Worm (Caenorhabditis elegans): Measurements from ENCODE around the gene srh-127.

The srh-127 gene

DNA sequence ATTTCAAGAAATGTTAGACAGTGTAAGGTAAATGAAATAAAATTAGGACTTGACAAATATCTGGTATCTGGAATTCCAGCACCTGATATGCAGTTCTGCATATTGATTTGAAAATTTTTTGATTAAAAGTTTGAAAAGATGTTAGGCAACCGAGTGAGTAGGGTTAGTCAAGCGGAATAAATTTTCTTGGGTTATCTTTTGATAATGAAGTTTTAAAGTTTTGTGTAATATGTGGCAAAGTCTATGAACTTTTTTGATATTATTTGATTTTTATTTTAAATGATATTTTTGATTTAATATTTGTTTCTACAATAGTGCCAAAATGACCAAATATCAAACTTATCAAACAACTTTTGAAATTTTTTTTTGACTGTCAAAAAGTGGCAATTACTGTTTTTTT is 23.6 kb upstream of the srh-127 start, which contains the start of gene srh-241:
Gene srh-241, minus strand, starts transcription at position 101 of the 400 bp plus-strand sequence.
- TF ChIP-seq ref-1 (GFP tag; conservative IDR thresholded peaks at IDR 0.05) (no peak), klf-2 (GFP tag; conservative IDR thresholded peaks at IDR 0.05) (no peak), cog-1 (tag; optimal IDR thresholded peaks at IDR 0.05) (no peak), ztf-29 (GFP tag; IDR thresholded peaks at IDR 0.05) (no peak), tab-1 (GFP tag; IDR thresholded peaks at IDR 0.05) (no peak), med-1 (GFP tag; optimal IDR thresholded peaks at IDR 0.05; ENCODE audit: insufficient read depth) (no peak), ztf-23 (GFP tag; IDR thresholded peaks at IDR 0.05) (no peak), flt-1 (GFP tag; IDR thresholded peaks at IDR 0.05) (no peak)

DNA sequence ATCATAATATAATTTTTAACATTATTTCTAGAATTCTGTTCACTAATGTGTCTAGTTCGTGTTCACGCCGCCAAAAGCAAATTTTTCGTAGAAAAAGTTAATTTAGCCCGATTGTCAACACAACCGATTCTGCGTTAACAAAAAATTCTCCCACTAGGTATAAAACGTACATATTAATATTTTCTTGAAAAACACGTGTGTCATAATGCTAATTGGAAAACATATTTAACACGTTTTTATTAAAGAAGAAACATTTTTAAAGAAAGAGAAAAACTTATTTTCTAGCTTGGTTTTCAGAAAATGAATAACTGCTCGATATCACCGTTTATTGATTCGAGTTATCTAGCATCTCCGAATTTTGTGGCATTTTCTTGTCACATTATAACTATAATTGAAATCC is 22.9 kb upstream of the srh-127 start, which contains the start of gene srh-243:
Gene srh-243, plus strand, starts transcription at position 301 of the 400 bp plus-strand sequence.
- TF ChIP-seq ztf-29 (GFP tag; IDR thresholded peaks at IDR 0.05) (no peak), med-1 (GFP tag; optimal IDR thresholded peaks at IDR 0.05; ENCODE audit: insufficient read depth) (no peak), ref-1 (GFP tag; conservative IDR thresholded peaks at IDR 0.05) (no peak), flt-1 (GFP tag; IDR thresholded peaks at IDR 0.05) (no peak), cog-1 (tag; optimal IDR thresholded peaks at IDR 0.05) (no peak), klf-2 (GFP tag; conservative IDR thresholded peaks at IDR 0.05) (no peak), ztf-23 (GFP tag; IDR thresholded peaks at IDR 0.05) (no peak), tab-1 (GFP tag; IDR thresholded peaks at IDR 0.05) (no peak), T22C8.4 (GFP tag; IDR thresholded peaks at IDR 0.05) (no peak)

DNA sequence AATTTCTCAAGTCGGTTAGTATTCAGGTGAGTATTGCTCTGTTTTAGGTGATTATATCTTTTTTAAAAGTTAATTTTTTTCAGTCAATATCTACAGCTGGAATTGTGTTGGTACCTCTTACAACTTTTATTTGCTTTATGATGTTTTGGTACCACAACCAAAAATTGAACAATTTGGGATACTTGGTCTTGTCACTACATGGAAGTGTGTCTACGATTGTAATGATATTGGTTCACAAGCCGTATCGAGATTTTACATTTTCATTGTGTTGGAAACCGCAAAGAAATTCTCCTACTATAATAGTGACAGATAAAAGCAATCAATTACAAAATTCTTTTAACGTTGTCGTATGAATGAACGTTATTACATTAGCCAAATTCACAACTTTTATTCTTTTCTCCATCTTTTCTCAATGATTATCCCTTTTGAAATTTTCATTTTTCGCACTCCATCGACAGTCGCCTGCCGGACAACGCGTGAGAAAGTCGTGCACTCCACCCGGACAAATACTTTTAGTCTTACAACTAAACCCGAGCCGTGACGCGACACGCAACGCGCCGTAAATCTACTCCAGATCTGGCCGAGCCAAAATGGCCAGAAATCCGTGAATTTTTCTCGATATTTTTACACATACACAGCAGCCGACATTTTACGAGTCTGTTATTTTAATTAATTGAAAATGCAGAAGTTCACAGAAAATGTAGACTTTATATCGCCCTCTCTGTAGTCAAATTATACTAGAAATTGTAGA is 21.1 kb upstream of the srh-127 start:
- TF ChIP-seq ref-1 (GFP tag; conservative IDR thresholded peaks at IDR 0.05) (no peak), ztf-29 (GFP tag; IDR thresholded peaks at IDR 0.05) (no peak), cog-1 (tag; optimal IDR thresholded peaks at IDR 0.05) (no peak), tab-1 (GFP tag; IDR thresholded peaks at IDR 0.05) (no peak), klf-2 (GFP tag; conservative IDR thresholded peaks at IDR 0.05) (no peak), flt-1 (GFP tag; IDR thresholded peaks at IDR 0.05) (no peak), T22C8.4 (GFP tag; IDR thresholded peaks at IDR 0.05) (no peak), ztf-23 (GFP tag; IDR thresholded peaks at IDR 0.05) (no peak), med-1 (GFP tag; optimal IDR thresholded peaks at IDR 0.05; ENCODE audit: insufficient read depth) (no peak)

DNA sequence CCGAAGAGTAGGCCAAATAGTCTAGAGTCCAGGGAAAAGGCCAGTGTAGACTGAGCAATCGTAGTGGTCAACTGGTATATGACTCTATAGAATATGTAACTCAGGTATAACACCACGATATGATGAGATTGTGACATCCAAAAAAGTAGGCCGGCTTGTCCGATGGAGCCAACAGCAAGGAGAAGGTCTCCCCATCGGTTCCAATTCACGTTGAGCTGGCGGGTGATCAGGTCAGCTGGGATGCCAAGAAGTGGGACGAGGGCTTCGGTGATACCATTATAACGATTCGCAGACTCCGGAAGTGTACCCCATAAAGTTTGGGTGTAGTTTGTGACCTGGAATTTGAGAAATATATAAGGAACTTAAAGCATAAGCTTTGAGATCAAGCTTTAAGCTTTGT is 20.1 kb upstream of the srh-127 start:
- no peak for TF ChIP-seq klf-2 (GFP tag; conservative IDR thresholded peaks at IDR 0.05)
- no peak for TF ChIP-seq cog-1 (tag; optimal IDR thresholded peaks at IDR 0.05)
- TF ChIP-seq med-1 (GFP tag; optimal IDR thresholded peaks at IDR 0.05; ENCODE audit: insufficient read depth) = no peak
- no peak for TF ChIP-seq flt-1 (GFP tag; IDR thresholded peaks at IDR 0.05)
- TF ChIP-seq tab-1 (GFP tag; IDR thresholded peaks at IDR 0.05) = no peak
- TF ChIP-seq ztf-29 (GFP tag; IDR thresholded peaks at IDR 0.05) = no peak
- TF ChIP-seq ref-1 (GFP tag; conservative IDR thresholded peaks at IDR 0.05) = no peak

DNA sequence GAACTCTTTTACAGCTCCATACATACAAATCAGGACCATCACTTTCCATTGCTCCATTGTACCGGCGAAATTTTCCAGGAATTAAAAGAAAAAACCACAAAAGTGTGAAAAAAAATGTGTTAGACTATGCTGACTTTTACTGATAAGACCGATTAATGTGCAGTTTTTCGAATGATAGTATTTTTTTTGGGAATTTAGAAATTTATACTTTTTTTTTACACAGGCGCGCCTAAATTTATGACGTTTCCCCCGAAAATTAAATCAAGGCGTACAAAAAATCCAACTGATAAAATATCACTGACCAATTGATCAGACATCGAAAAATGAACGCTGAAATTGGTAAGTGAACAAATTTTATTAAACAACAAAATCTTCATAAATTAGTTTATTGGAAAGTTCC is 17.7 kb upstream of the srh-127 start, which contains the start of gene folt-2:
Gene folt-2, minus strand, starts transcription at position 179 of the 400 bp plus-strand sequence.
- no peak for TF ChIP-seq flt-1 (GFP tag; IDR thresholded peaks at IDR 0.05)
- no peak for TF ChIP-seq ref-1 (GFP tag; conservative IDR thresholded peaks at IDR 0.05)
- TF ChIP-seq cog-1 (tag; optimal IDR thresholded peaks at IDR 0.05) = no peak
- TF ChIP-seq ztf-29 (GFP tag; IDR thresholded peaks at IDR 0.05) = no peak
- no peak for TF ChIP-seq tab-1 (GFP tag; IDR thresholded peaks at IDR 0.05)
- no peak for TF ChIP-seq T22C8.4 (GFP tag; IDR thresholded peaks at IDR 0.05)
- TF ChIP-seq med-1 (GFP tag; optimal IDR thresholded peaks at IDR 0.05; ENCODE audit: insufficient read depth) = no peak
- TF ChIP-seq klf-2 (GFP tag; conservative IDR thresholded peaks at IDR 0.05) = no peak
- TF ChIP-seq ztf-23 (GFP tag; IDR thresholded peaks at IDR 0.05) = no peak

DNA sequence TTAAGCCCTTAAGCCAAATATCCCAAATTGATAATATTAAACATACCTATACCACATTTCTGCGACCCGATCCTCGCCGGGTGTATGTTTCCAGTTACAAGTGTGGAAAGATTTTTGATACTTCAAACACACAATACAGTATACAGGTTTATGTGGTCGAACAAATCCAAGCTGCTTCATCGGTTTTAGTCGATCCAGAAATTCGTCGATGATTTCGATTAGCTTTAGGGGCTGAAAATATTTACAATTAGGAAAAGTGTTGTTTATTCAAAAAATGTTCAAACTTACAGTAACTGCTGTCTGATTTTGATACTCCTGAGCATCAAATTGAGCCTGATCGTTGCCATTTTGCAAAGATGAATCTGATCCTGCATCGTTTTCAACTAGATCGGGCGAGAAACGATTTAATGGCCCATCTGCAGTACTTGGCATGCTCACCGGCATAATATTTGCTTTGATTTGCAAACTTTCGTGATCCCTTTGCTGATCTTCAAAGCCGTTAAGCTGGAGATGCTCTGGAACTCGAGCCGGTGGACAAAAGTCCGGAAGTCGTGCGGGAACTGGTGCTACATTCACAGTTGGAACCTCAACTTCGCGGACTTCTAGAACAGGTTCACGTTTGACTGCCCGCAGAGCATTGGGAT is 16.8 kb upstream of the srh-127 start:
- TF ChIP-seq ztf-23 (GFP tag; IDR thresholded peaks at IDR 0.05) = no peak
- TF ChIP-seq ref-1 (GFP tag; conservative IDR thresholded peaks at IDR 0.05) = no peak
- TF ChIP-seq flt-1 (GFP tag; IDR thresholded peaks at IDR 0.05) = no peak
- no peak for TF ChIP-seq ztf-29 (GFP tag; IDR thresholded peaks at IDR 0.05)
- no peak for TF ChIP-seq med-1 (GFP tag; optimal IDR thresholded peaks at IDR 0.05; ENCODE audit: insufficient read depth)
- TF ChIP-seq tab-1 (GFP tag; IDR thresholded peaks at IDR 0.05) = no peak
- TF ChIP-seq cog-1 (tag; optimal IDR thresholded peaks at IDR 0.05) = no peak
- no peak for TF ChIP-seq T22C8.4 (GFP tag; IDR thresholded peaks at IDR 0.05)
- no peak for TF ChIP-seq klf-2 (GFP tag; conservative IDR thresholded peaks at IDR 0.05)

DNA sequence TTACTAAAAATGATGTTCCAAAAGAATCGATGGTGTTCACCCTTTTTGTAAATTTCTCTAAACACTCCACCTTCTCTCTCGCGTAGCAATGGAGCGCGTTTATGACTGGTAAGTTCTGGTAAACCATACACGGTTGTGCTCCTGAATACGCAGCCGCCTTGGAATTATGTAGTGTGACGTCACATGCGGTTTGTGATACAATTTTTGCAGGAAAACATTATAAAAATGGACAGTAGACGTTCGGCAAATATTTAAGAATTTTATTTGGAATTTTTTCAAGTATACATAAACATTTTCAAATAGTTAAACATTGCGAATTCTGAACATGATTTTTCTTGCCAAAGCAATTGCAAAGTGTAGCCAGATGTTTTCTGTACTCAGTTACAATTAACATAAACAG is 15.6 kb upstream of the srh-127 start, which contains the start of gene F37B4.10:
Gene F37B4.10, minus strand, starts transcription at position 101 of the 400 bp plus-strand sequence.
- TF ChIP-seq ztf-23 (GFP tag; IDR thresholded peaks at IDR 0.05) (no peak), cog-1 (tag; optimal IDR thresholded peaks at IDR 0.05) (no peak), klf-2 (GFP tag; conservative IDR thresholded peaks at IDR 0.05) (no peak), T22C8.4 (GFP tag; IDR thresholded peaks at IDR 0.05) (no peak), med-1 (GFP tag; optimal IDR thresholded peaks at IDR 0.05; ENCODE audit: insufficient read depth) (no peak), ztf-29 (GFP tag; IDR thresholded peaks at IDR 0.05) (no peak), tab-1 (GFP tag; IDR thresholded peaks at IDR 0.05) (no peak), ref-1 (GFP tag; conservative IDR thresholded peaks at IDR 0.05) (no peak), flt-1 (GFP tag; IDR thresholded peaks at IDR 0.05) (no peak)

DNA sequence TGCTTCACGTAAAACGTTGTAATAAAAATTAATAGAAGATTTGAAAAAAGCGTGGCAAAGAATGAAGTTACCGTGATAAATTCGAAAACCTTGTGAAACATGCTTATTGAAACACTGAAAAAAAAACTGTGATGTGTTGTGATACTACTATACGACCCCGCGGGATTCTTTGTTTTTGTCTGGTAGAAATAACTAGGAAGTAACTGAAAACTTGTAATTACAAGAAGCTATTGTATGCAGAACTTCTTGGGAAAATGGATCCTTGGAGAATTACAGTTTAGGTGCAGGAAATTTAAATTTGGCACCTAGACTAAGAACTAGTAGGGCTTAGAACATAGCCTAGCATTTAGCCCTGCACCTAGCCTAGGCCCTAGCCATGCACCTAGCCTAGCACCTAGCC is 13.3 kb upstream of the srh-127 start, which contains the start of gene str-39:
Gene str-39, minus strand, starts transcription at position 101 of the 400 bp plus-strand sequence.
- TF ChIP-seq flt-1 (GFP tag; IDR thresholded peaks at IDR 0.05) (no peak), med-1 (GFP tag; optimal IDR thresholded peaks at IDR 0.05; ENCODE audit: insufficient read depth) (no peak), cog-1 (tag; optimal IDR thresholded peaks at IDR 0.05) (no peak), ref-1 (GFP tag; conservative IDR thresholded peaks at IDR 0.05) (no peak), T22C8.4 (GFP tag; IDR thresholded peaks at IDR 0.05) (no peak), ztf-29 (GFP tag; IDR thresholded peaks at IDR 0.05) (no peak), klf-2 (GFP tag; conservative IDR thresholded peaks at IDR 0.05) (no peak), ztf-23 (GFP tag; IDR thresholded peaks at IDR 0.05) (no peak), tab-1 (GFP tag; IDR thresholded peaks at IDR 0.05) (no peak)

DNA sequence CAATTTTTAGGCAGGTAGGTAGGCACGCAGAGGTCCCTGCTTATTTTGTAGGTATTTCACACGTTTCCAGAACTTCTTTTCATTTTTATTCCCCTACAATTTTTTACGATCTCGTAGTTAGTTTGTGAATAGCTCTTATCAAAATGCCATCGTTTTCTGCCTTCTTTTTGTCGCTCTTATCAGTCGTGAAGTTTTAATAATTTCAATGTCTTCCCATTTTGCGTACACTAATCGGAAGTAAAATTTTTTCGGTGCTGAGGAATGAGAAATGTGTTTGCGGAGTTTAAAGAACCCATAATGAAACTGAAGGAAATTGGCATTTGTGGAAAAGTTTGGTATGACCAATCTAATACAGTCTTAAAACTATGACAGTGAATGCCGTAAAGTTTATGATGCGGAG is 12.7 kb upstream of the srh-127 start:
- no peak for TF ChIP-seq T22C8.4 (GFP tag; IDR thresholded peaks at IDR 0.05)
- TF ChIP-seq med-1 (GFP tag; optimal IDR thresholded peaks at IDR 0.05; ENCODE audit: insufficient read depth) = no peak
- no peak for TF ChIP-seq ztf-23 (GFP tag; IDR thresholded peaks at IDR 0.05)
- TF ChIP-seq ztf-29 (GFP tag; IDR thresholded peaks at IDR 0.05) = no peak
- TF ChIP-seq flt-1 (GFP tag; IDR thresholded peaks at IDR 0.05) = no peak
- no peak for TF ChIP-seq cog-1 (tag; optimal IDR thresholded peaks at IDR 0.05)
- TF ChIP-seq klf-2 (GFP tag; conservative IDR thresholded peaks at IDR 0.05) = no peak
- no peak for TF ChIP-seq ref-1 (GFP tag; conservative IDR thresholded peaks at IDR 0.05)
- no peak for TF ChIP-seq tab-1 (GFP tag; IDR thresholded peaks at IDR 0.05)
